Fruit fly (Drosophila melanogaster): Measurements from ENCODE around the gene Nmnat.

- TF ChIP-seq CTCF (optimal IDR thresholded peaks at IDR 0.05) (no peak), CG8478 (optimal IDR thresholded peaks at IDR 0.05) (no peak)
Observed at dm6 chr3R:24938049-24938448, 7.0 kb upstream of the Nmnat start, which contains the start of gene Osbp.
